Worm (Caenorhabditis elegans): ENCODE data around the gene prmt-5.

DNA sequence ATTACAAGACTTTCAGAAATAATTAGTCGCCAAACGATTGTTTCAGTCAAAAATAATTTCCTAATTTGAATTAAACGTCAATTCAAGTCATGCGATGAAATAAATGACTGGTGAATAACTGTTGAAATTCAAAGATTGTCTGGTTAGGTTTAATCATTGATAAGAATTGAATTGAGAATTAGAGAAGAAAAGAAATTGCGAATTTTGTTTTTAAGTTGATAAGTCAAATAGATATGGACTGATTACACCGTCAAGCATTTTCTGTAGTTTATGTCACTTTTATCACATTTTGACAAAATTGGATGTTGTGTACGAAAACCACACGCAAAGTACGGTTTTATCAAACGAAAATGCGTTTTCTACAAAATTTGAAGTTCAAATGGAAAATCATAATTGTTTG, 29.1 kb upstream of the prmt-5 start:
- peak; percentile 47 for TF ChIP-seq elt-2 (tag; optimal IDR thresholded peaks at IDR 0.05)
- TF ChIP-seq C38D4.7 (GFP tag; optimal IDR thresholded peaks at IDR 0.05), result no peak
- no peak for TF ChIP-seq mec-3 (tag; optimal IDR thresholded peaks at IDR 0.05; ENCODE audit: borderline replicate concordance)
- TF ChIP-seq nhr-11 (tag; optimal IDR thresholded peaks at IDR 0.05), result no peak
- no peak for TF ChIP-seq K09A11.1 (tag; optimal IDR thresholded peaks at IDR 0.05; ENCODE audit: insufficient read depth)
- no peak for TF ChIP-seq hlh-8 (tag; optimal IDR thresholded peaks at IDR 0.05)
- no peak for TF ChIP-seq ttx-3 (tag; optimal IDR thresholded peaks at IDR 0.05)
- no peak for TF ChIP-seq nhr-232 (tag; optimal IDR thresholded peaks at IDR 0.05)
- TF ChIP-seq ets-4 (tag; optimal IDR thresholded peaks at IDR 0.05), result no peak
